Fruit fly (Drosophila melanogaster): ENCODE measurements around the gene CG17734.

CG17734 gene

dm6 chr3R:11219883-11220282, 23.9 kb downstream of the CG17734 start, which contains the start of gene CG6689 (continued):
- TF ChIP-seq Rfx (GFP tag; IDR thresholded peaks at IDR 0.05) (0 out of 2 replicates have a peak, but pooled peaks have one; percentile 24), Mes4 (GFP tag; optimal IDR thresholded peaks at IDR 0.05) (no peak), Sin3A (optimal IDR thresholded peaks at IDR 0.05) (peak; percentile 42)

dm6 chr3R:11216156-11216630, 27.6 kb downstream of the CG17734 start, which contains the start of the genes RpS25 and CG4820:
Gene RpS25 (minus strand): TSS chr3R:11216287.
Gene CG4820 (plus strand): TSS chr3R:11216535.
- TF ChIP-seq cato (GFP tag; optimal IDR thresholded peaks at IDR 0.05; ENCODE audit: borderline replicate concordance) (peak; percentile 82), lab (GFP tag; optimal IDR thresholded peaks at IDR 0.05) (peak; percentile 97), pan (optimal IDR thresholded peaks at IDR 0.05) (no peak), pan (GFP tag; optimal IDR thresholded peaks at IDR 0.05 in 1 of 2, IDR thresholded peaks at IDR 0.05 in 1 of 2) (peak in 1 of 2 experiments; percentile 89), CrebB (tag; optimal IDR thresholded peaks at IDR 0.05) (peak; percentile 97), CG2129 (GFP tag; IDR thresholded peaks at IDR 0.05; ENCODE audit: partially characterized antibody) (peak; percentile 77), Oli (tag; optimal IDR thresholded peaks at IDR 0.05) (peak; percentile 82), CG6254 (GFP tag; optimal IDR thresholded peaks at IDR 0.05) (peak; percentile 74), sqz (GFP tag; optimal IDR thresholded peaks at IDR 0.05) (peak; percentile 91), bcd (GFP tag; optimal IDR thresholded peaks at IDR 0.05) (peak; percentile 96), Hsf (GFP tag; optimal IDR thresholded peaks at IDR 0.05) (peak; percentile 92), fu2 (GFP tag; optimal IDR thresholded peaks at IDR 0.05) (peak; percentile 90), esg (GFP tag; conservative IDR thresholded peaks at IDR 0.05) (peak; percentile 29; the same call in 1 of the 2 replicates), CG18476 (GFP tag; optimal IDR thresholded peaks at IDR 0.05) (peak; percentile 76), CG4707 (GFP tag; optimal IDR thresholded peaks at IDR 0.05) (peak; percentile 89), row (GFP tag; IDR thresholded peaks at IDR 0.05) (peak; percentile 73), eve (GFP tag; optimal IDR thresholded peaks at IDR 0.05) (no peak), CG10366 (GFP tag; IDR thresholded peaks at IDR 0.05) (peak; percentile 76), sisA (GFP tag; IDR thresholded peaks at IDR 0.05) (peak; percentile 40; the same call in 1 of the 2 replicates), CG7556 (GFP tag; optimal IDR thresholded peaks at IDR 0.05) (peak; percentile 75), CG12299 (tag; optimal IDR thresholded peaks at IDR 0.05) (peak; percentile 90), CG8290 (GFP tag; optimal IDR thresholded peaks at IDR 0.05) (peak; percentile 89), CG8290 (tag; optimal IDR thresholded peaks at IDR 0.05) (peak; percentile 89 to 97), hbn (GFP tag; IDR thresholded peaks at IDR 0.05; ENCODE audit: partially characterized antibody) (peak; percentile 83), CG2889 (GFP tag; IDR thresholded peaks at IDR 0.05) (0 out of 3 replicates have a peak, but pooled peaks have one; percentile 21), Myb (GFP tag; optimal IDR thresholded peaks at IDR 0.05) (peak; percentile 82), zen (tag; optimal IDR thresholded peaks at IDR 0.05) (peak; percentile 84), CG10462 (GFP tag; optimal IDR thresholded peaks at IDR 0.05) (peak; percentile 76), ATbp (GFP tag; optimal IDR thresholded peaks at IDR 0.05) (peak; percentile 87), CG14014 (GFP tag; IDR thresholded peaks at IDR 0.05) (peak; percentile 79), gsb (GFP tag; IDR thresholded peaks at IDR 0.05) (peak; percentile 66), dysf (GFP tag; IDR thresholded peaks at IDR 0.05) (peak; percentile 86), NK7.1 (GFP tag; optimal IDR thresholded peaks at IDR 0.05) (peak; percentile 88), stwl (tag; optimal IDR thresholded peaks at IDR 0.05) (peak; percentile 88), CG10321 (GFP tag; IDR thresholded peaks at IDR 0.05) (peak; percentile 54), CG4404 (GFP tag; IDR thresholded peaks at IDR 0.05) (peak; percentile 35; the same call in 1 of the 2 replicates), CG15479 (GFP tag; optimal IDR thresholded peaks at IDR 0.05) (peak; percentile 94), unc-4 (GFP tag; IDR thresholded peaks at IDR 0.05; ENCODE audit: partially characterized antibody) (peak; percentile 93), Scr (GFP tag; IDR thresholded peaks at IDR 0.05; ENCODE audit: partially characterized antibody) (peak; percentile 92), D19B (GFP tag; optimal IDR thresholded peaks at IDR 0.05) (peak; percentile 75), tll (GFP tag; optimal IDR thresholded peaks at IDR 0.05) (peak; percentile 40 to 90), Fer3 (tag; optimal IDR thresholded peaks at IDR 0.05) (peak; percentile 91), wek (GFP tag; optimal IDR thresholded peaks at IDR 0.05) (peak; percentile 92), CG6813 (GFP tag; optimal IDR thresholded peaks at IDR 0.05) (peak; percentile 92), H15 (GFP tag; IDR thresholded peaks at IDR 0.05) (peak; percentile 81; the same call in 2 of the 3 replicates)
